Fruit fly (Drosophila melanogaster) whole organism, embryonic: ENCODE measurements around the gene SIFaR.

Source experiments
- Blimp-1 ChIP-seq: fragments of 200-800 bp; sonication (Bioruptor generic); optimal IDR thresholded peaks from 3 replicates; lab custom pipeline; 2018; ENCODE audit warnings: missing biosample characterization, missing genetic modification characterization, mild to moderate bottlenecking, moderate library complexity, missing genetic modification reagents
- Bteb2 ChIP-seq: fragments of 200-800 bp; sonication (Bioruptor generic); optimal IDR thresholded peaks from 2 replicates; lab custom pipeline; 2016; ENCODE audit warnings: missing biosample characterization, missing genetic modification characterization
- CG1024 ChIP-seq: fragments of 200-800 bp; sonication (Bioruptor generic); IDR thresholded peaks from 2 replicates; pipeline ENCODE4 v1.3.6; 2022; ENCODE audit warnings: missing biosample characterization, missing genetic modification characterization
- CG12071 ChIP-seq: fragments of 200-800 bp; sonication (Bioruptor generic); optimal IDR thresholded peaks from 3 replicates; lab custom pipeline; 2018; ENCODE audit warnings: missing biosample characterization, mild to moderate bottlenecking, missing genetic modification characterization
- CG14441 ChIP-seq: fragments of 200-800 bp; sonication (Bioruptor generic); IDR thresholded peaks from 2 replicates; pipeline ENCODE4 v1.3.6; 2022; ENCODE audit warnings: missing biosample characterization, missing genetic modification characterization
- CG16779 ChIP-seq: fragments of 200-800 bp; sonication (Bioruptor generic); IDR thresholded peaks from 2 replicates; pipeline ENCODE4 v1.3.6; 2022; ENCODE audit warnings: missing biosample characterization, missing genetic modification characterization
- CG17385 ChIP-seq: fragments of 200-800 bp; sonication (Bioruptor generic); optimal IDR thresholded peaks from 3 replicates; lab custom pipeline; 2018; ENCODE audit warnings: missing biosample characterization, mild to moderate bottlenecking, missing genetic modification characterization
- CG18011 ChIP-seq: fragments of 200-800 bp; sonication (Bioruptor generic); optimal IDR thresholded peaks from 2 replicates; lab custom pipeline; 2017; ENCODE audit warnings: missing biosample characterization, missing genetic modification characterization, mild to moderate bottlenecking, moderate library complexity, missing genotype
- CG18262 ChIP-seq: fragments of 200-800 bp; optimal IDR thresholded peaks from 3 replicates; lab custom pipeline; 2019; ENCODE audit warnings: missing biosample characterization, mild to moderate bottlenecking, missing genetic modification characterization, moderate library complexity
- CG2712 ChIP-seq: fragments of 200-800 bp; optimal IDR thresholded peaks from 3 replicates; lab custom pipeline; 2019; ENCODE audit warnings: missing biosample characterization, mild to moderate bottlenecking, missing genetic modification characterization, moderate library complexity
- CG2875 ChIP-seq: fragments of 200-800 bp; sonication (Bioruptor generic); optimal IDR thresholded peaks from 2 replicates; lab custom pipeline; 2017; ENCODE audit warnings: missing biosample characterization, mild to moderate bottlenecking, missing genetic modification characterization, missing genetic modification reagents
- CG31224 ChIP-seq: fragments of 200-800 bp; sonication (Bioruptor generic); IDR thresholded peaks from 2 replicates; pipeline ENCODE4 v1.3.6; 2022; ENCODE audit warnings: missing biosample characterization, missing genetic modification characterization
- CG32767 ChIP-seq: fragments of 200-800 bp; sonication (Bioruptor generic); IDR thresholded peaks from 2 replicates; pipeline ENCODE4 v1.3.6; 2022; ENCODE audit warnings: missing biosample characterization, missing genetic modification characterization
- CG34422 ChIP-seq: fragments of 200-800 bp; sonication (Bioruptor generic); IDR thresholded peaks from 3 replicates; pipeline ENCODE4 v1.3.6; 2022; ENCODE audit warnings: missing biosample characterization, missing genetic modification characterization
- CG43689 ChIP-seq: fragments of 200-800 bp; sonication (Bioruptor generic); IDR thresholded peaks from 2 replicates; pipeline ENCODE4 v1.3.6; 2022; ENCODE audit warnings: missing biosample characterization, missing genetic modification characterization
- CG4404 ChIP-seq: fragments of 200-800 bp; sonication (Bioruptor generic); IDR thresholded peaks from 2 replicates; pipeline ENCODE4 v1.3.6; 2022; ENCODE audit warnings: missing biosample characterization, missing genetic modification characterization
- CG4854 ChIP-seq: fragments of 200-800 bp; sonication (Bioruptor generic); optimal IDR thresholded peaks from 2 replicates; lab custom pipeline; 2016; ENCODE audit warnings: missing biosample characterization, missing genetic modification characterization, inconsistent platforms
- CG5245 ChIP-seq: fragments of 200-800 bp; sonication (Bioruptor generic); optimal IDR thresholded peaks from 3 replicates; lab custom pipeline; 2016; ENCODE audit warnings: missing biosample characterization, missing genetic modification characterization
- CG6765 ChIP-seq: fragments of 200-800 bp; sonication (Bioruptor generic); optimal IDR thresholded peaks from 3 replicates; lab custom pipeline; 2017; ENCODE audit warnings: missing biosample characterization, mild to moderate bottlenecking, missing genetic modification characterization
- CG7556 ChIP-seq: fragments of 200-800 bp; sonication (Bioruptor generic); optimal IDR thresholded peaks from 2 replicates; lab custom pipeline; 2017; ENCODE audit warnings: missing biosample characterization, mild to moderate bottlenecking, missing genetic modification characterization
- CG9932 ChIP-seq: fragments of 200-800 bp; sonication (Bioruptor generic); IDR thresholded peaks from 2 replicates; pipeline ENCODE4 v1.3.6; 2022; ENCODE audit warnings: missing biosample characterization, missing genetic modification characterization
- Chrac-16 ChIP-seq: fragments of 200-800 bp; sonication (Bioruptor generic); optimal IDR thresholded peaks from 3 replicates; lab custom pipeline; 2016; ENCODE audit warnings: missing biosample characterization, missing genetic modification characterization
- D19B ChIP-seq: fragments of 200-800 bp; sonication (Bioruptor generic); optimal IDR thresholded peaks from 2 replicates; lab custom pipeline; 2017; ENCODE audit warnings: missing biosample characterization, mild to moderate bottlenecking, missing genetic modification characterization
- Dad ChIP-seq: fragments of 200-800 bp; sonication (Bioruptor generic); optimal IDR thresholded peaks from 3 replicates; lab custom pipeline; 2016; ENCODE audit warnings: missing biosample characterization, missing genetic modification characterization
- Elba2 ChIP-seq: fragments of 200-800 bp; sonication (Bioruptor generic); optimal IDR thresholded peaks from 3 replicates; lab custom pipeline; 2016; ENCODE audit warnings: missing biosample characterization, missing genetic modification characterization
- HLHmδ ChIP-seq: fragments of 200-800 bp; sonication (Bioruptor generic); optimal IDR thresholded peaks from 2 replicates; lab custom pipeline; 2018; ENCODE audit warnings: missing biosample characterization, mild to moderate bottlenecking, missing genetic modification characterization, moderate library complexity
- Hmr ChIP-seq: fragments of 200-800 bp; sonication (Bioruptor generic); optimal IDR thresholded peaks from 3 replicates; lab custom pipeline; 2017; ENCODE audit warnings: mild to moderate bottlenecking, missing biosample characterization, missing genetic modification reagents, missing genetic modification characterization
- MESR4 ChIP-seq: fragments of 200-800 bp; sonication (Bioruptor generic); optimal IDR thresholded peaks from 2 replicates; lab custom pipeline; 2018; ENCODE audit warnings: missing biosample characterization, mild to moderate bottlenecking, missing genetic modification characterization, moderate library complexity
- PHDP ChIP-seq: fragments of 200-800 bp; sonication (Bioruptor generic); optimal IDR thresholded peaks from 3 replicates; lab custom pipeline; 2018; ENCODE audit warnings: missing biosample characterization, mild to moderate bottlenecking, missing genetic modification characterization, moderate library complexity
- Ravus ChIP-seq: fragments of 200-800 bp; sonication (Bioruptor generic); IDR thresholded peaks from 2 replicates; pipeline ENCODE4 v1.3.6; 2022; ENCODE audit warnings: missing biosample characterization, missing genetic modification characterization
- Sox100B ChIP-seq: fragments of 200-800 bp; sonication (Bioruptor generic); optimal IDR thresholded peaks from 3 replicates; lab custom pipeline; 2018; ENCODE audit warnings: missing biosample characterization, mild to moderate bottlenecking, missing genetic modification characterization
- Stat92E ChIP-seq, 3 experiments: fragments of >200 bp in 2 of 3; fragments of 200-800 bp in 1 of 3; sonication (Bioruptor generic) in 1 of 3; optimal IDR thresholded peaks; 2 replicates each; lab custom pipeline; 2017 to 2019; ENCODE audit warnings: missing biosample characterization in 3 of 3, missing genetic modification characterization in 3 of 3, mild to moderate bottlenecking in 1 of 3, moderate library complexity in 1 of 3
- ac ChIP-seq: fragments of 200-800 bp; sonication (Bioruptor generic); optimal IDR thresholded peaks from 3 replicates; lab custom pipeline; 2017; ENCODE audit warnings: missing biosample characterization, mild to moderate bottlenecking, missing genetic modification characterization
- ase ChIP-seq: fragments of 200-800 bp; sonication (Bioruptor generic); IDR thresholded peaks from 3 replicates; pipeline ENCODE4 v1.3.6; 2022; ENCODE audit warnings: missing biosample characterization, missing genetic modification characterization
- chn ChIP-seq: fragments of 200-800 bp; sonication (Bioruptor generic); optimal IDR thresholded peaks from 2 replicates; lab custom pipeline; 2016; ENCODE audit warnings: missing biosample characterization, missing genetic modification characterization
- corto ChIP-seq: fragments of 200-800 bp; sonication (Bioruptor generic); optimal IDR thresholded peaks from 2 replicates; lab custom pipeline; 2016; ENCODE audit warnings: missing biosample characterization, mild to moderate bottlenecking, missing genetic modification characterization, moderate library complexity
- ems ChIP-seq: fragments of 200-800 bp; sonication (Bioruptor generic); optimal IDR thresholded peaks from 3 replicates; lab custom pipeline; 2016; ENCODE audit warnings: missing biosample characterization, missing genetic modification characterization
- ewg ChIP-seq: fragments of 200-800 bp; sonication (Bioruptor generic); optimal IDR thresholded peaks from 3 replicates; lab custom pipeline; 2017; ENCODE audit warnings: mild to moderate bottlenecking, missing biosample characterization, missing genetic modification reagents, missing genetic modification characterization
- hkb ChIP-seq, 2 experiments: fragments of 200-800 bp in 1 of 2; fragments of >200 bp in 1 of 2; sonication (Bioruptor generic) in 1 of 2; IDR thresholded peaks in 1 of 2; optimal IDR thresholded peaks in 1 of 2; 2 replicates each; pipeline versions ENCODE4 v1.3.6 to Lab custom; 2017 to 2022; ENCODE audit warnings: missing biosample characterization in 1 of 2, missing genetic modification characterization in 1 of 2
- jumu ChIP-seq: fragments of 200-800 bp; sonication (Bioruptor generic); optimal IDR thresholded peaks from 3 replicates; lab custom pipeline; 2016; ENCODE audit warnings: missing biosample characterization, missing genetic modification characterization
- lov ChIP-seq, 2 experiments: fragments of 200-800 bp in 1 of 2; fragments of >200 bp in 1 of 2; sonication (Bioruptor generic) in 1 of 2; IDR thresholded peaks in 1 of 2; optimal IDR thresholded peaks in 1 of 2; 2 replicates in 1 of 2; 3 replicates in 1 of 2; pipeline versions ENCODE4 v1.3.6 to Lab custom; 2017 to 2022; ENCODE audit warnings: missing biosample characterization in 1 of 2, missing genetic modification characterization in 1 of 2
- mld ChIP-seq: fragments of 200-800 bp; sonication (Bioruptor generic); IDR thresholded peaks from 3 replicates; pipeline ENCODE4 v1.3.6; 2022; ENCODE audit warnings: missing biosample characterization, missing genetic modification characterization; ENCODE audit not compliant: partially characterized antibody
- nmo ChIP-seq: fragments of 200-800 bp; sonication (Bioruptor generic); optimal IDR thresholded peaks from 2 replicates; lab custom pipeline; 2018; ENCODE audit warnings: missing biosample characterization, mild to moderate bottlenecking, missing genetic modification characterization, moderate library complexity
- pzg ChIP-seq: fragments of 200-800 bp; sonication (Bioruptor generic); optimal IDR thresholded peaks from 3 replicates; lab custom pipeline; 2018; ENCODE audit warnings: missing biosample characterization, mild to moderate bottlenecking, missing genetic modification characterization, moderate library complexity
- ranshi ChIP-seq: fragments of 200-800 bp; sonication (Bioruptor generic); IDR thresholded peaks from 2 replicates; pipeline ENCODE4 v1.3.6; 2022; ENCODE audit warnings: missing biosample characterization, missing genetic modification characterization
- sens-2 ChIP-seq: fragments of 200-800 bp; sonication (Bioruptor generic); IDR thresholded peaks from 2 replicates; pipeline ENCODE4 v1.3.6; 2022; ENCODE audit warnings: missing biosample characterization, missing genetic modification characterization
- sisA ChIP-seq: fragments of 200-800 bp; sonication (Bioruptor generic); IDR thresholded peaks from 2 replicates; pipeline ENCODE4 v1.3.6; 2022; ENCODE audit warnings: missing biosample characterization, missing genetic modification characterization
- tgo ChIP-seq: fragments of 200-800 bp; sonication (Bioruptor generic); IDR thresholded peaks from 3 replicates; pipeline ENCODE4 v1.3.6; 2022; ENCODE audit warnings: missing biosample characterization, missing genetic modification characterization
- vvl ChIP-seq: fragments of 200-800 bp; sonication (Bioruptor generic); IDR thresholded peaks from 2 replicates; pipeline ENCODE4 v1.3.6; 2022; ENCODE audit warnings: missing biosample characterization, missing genetic modification characterization

Gene SIFaR

dm6 chr3R:21263177-21263576 is 30.6 kb downstream of the SIFaR start (continued):
- TF ChIP-seq CG4854 (GFP tag; lab: Kevin White, UChicago) (no peak), Bteb2 (GFP tag; lab: Kevin White, UChicago) (no peak), CG2875 (GFP tag; lab: Kevin White, UChicago) (peak; percentile 50), CG12071 (GFP tag; lab: Kevin White, UChicago) (peak; percentile 7), HLHmδ (GFP tag; lab: Kevin White, UChicago) (no peak), CG34422 (GFP tag; lab: Robert Waterston, UW) (no peak), ac (peak; percentile 35), D19B (GFP tag; lab: Kevin White, UChicago) (no peak), CG17385 (GFP tag; lab: Kevin White, UChicago) (peak; percentile 45), pzg (GFP tag; lab: Kevin White, UChicago) (no peak), lov (optimal IDR thresholded peaks at IDR 0.05; lab: Kevin White, UChicago) (no peak), lov (GFP tag; IDR thresholded peaks at IDR 0.05; lab: Robert Waterston, UW) (peak; percentile 56; the same call in 2 of the 3 replicates), CG7556 (GFP tag; lab: Kevin White, UChicago) (peak; percentile 25), MESR4 (GFP tag; lab: Kevin White, UChicago) (no peak), ranshi (GFP tag; lab: Robert Waterston, UW) (peak; percentile 57; the same call in 1 of the 2 replicates), ase (GFP tag; lab: Robert Waterston, UW) (peak; percentile 63; the same call in 2 of the 3 replicates), Sox100B (GFP tag; lab: Kevin White, UChicago) (peak; percentile 41), tgo (GFP tag; lab: Robert Waterston, UW) (no peak), CG2712 (tag; lab: Kevin White, UChicago) (peak; percentile 4), CG5245 (GFP tag; lab: Kevin White, UChicago) (no peak), corto (GFP tag; lab: Kevin White, UChicago) (no peak), mld (GFP tag; lab: Robert Waterston, UW) (no peak), Ravus (GFP tag; lab: Robert Waterston, UW) (no peak), Chrac-16 (GFP tag; lab: Kevin White, UChicago) (no peak), Dad (GFP tag; lab: Kevin White, UChicago) (no peak), CG32767 (peak; percentile 60; the same call in 1 of the 2 replicates), nmo (GFP tag; lab: Kevin White, UChicago) (peak; percentile 10), CG18262 (tag; lab: Kevin White, UChicago) (no peak), CG4404 (GFP tag; lab: Robert Waterston, UW) (no peak), CG1024 (GFP tag; lab: Robert Waterston, UW) (peak; percentile 34; the same call in 1 of the 2 replicates), sens-2 (GFP tag; lab: Robert Waterston, UW) (0 out of 2 replicates have a peak, but pooled peaks have one; percentile 34), CG18011 (GFP tag; lab: Kevin White, UChicago) (no peak), chn (GFP tag; lab: Kevin White, UChicago) (no peak), Elba2 (no peak), Hmr (peak; percentile 43), PHDP (tag; lab: Kevin White, UChicago) (peak; percentile 51), CG9932 (GFP tag; lab: Robert Waterston, UW) (no peak), ewg (GFP tag; lab: Kevin White, UChicago) (peak; percentile 29), Stat92E (GFP tag; optimal IDR thresholded peaks at IDR 0.05; lab: Kevin White, UChicago) (no peak), ems (GFP tag; lab: Kevin White, UChicago) (no peak), jumu (GFP tag; lab: Kevin White, UChicago) (no peak), CG14441 (GFP tag; lab: Robert Waterston, UW) (peak; percentile 54; the same call in 1 of the 2 replicates), CG31224 (GFP tag; lab: Robert Waterston, UW) (no peak), sisA (GFP tag; lab: Robert Waterston, UW) (no peak), CG6765 (GFP tag; lab: Kevin White, UChicago) (peak; percentile 10), hkb (optimal IDR thresholded peaks at IDR 0.05; lab: Kevin White, UChicago) (no peak), hkb (GFP tag; IDR thresholded peaks at IDR 0.05; lab: Robert Waterston, UW) (peak; percentile 56), Blimp-1 (GFP tag; lab: Kevin White, UChicago) (peak; percentile 26), CG43689 (GFP tag; lab: Robert Waterston, UW) (peak; percentile 35; the same call in 1 of the 2 replicates), CG16779 (GFP tag; lab: Robert Waterston, UW) (no peak), vvl (GFP tag; lab: Robert Waterston, UW) (peak; percentile 47; the same call in 1 of the 2 replicates)
